Fruit fly (Drosophila melanogaster): ENCODE measurements around the gene CG15160.

The CG15160 gene

dm6 chr2L:18566235-18567158 lies 24.2 kb upstream of the CG15160 start (continued):
- TF ChIP-seq dsx (GFP tag; optimal IDR thresholded peaks at IDR 0.05; ENCODE audit: poor library complexity, severe bottlenecking): peak; percentile 57
- peak; percentile 52; the same call in 1 of the 2 replicates for TF ChIP-seq CG15336 (GFP tag; IDR thresholded peaks at IDR 0.05)
- peak; percentile 21 for TF ChIP-seq cyc (GFP tag; optimal IDR thresholded peaks at IDR 0.05)
- peak; percentile 56 for TF ChIP-seq Met (GFP tag; optimal IDR thresholded peaks at IDR 0.05)
- TF ChIP-seq Hr39 (GFP tag; optimal IDR thresholded peaks at IDR 0.05): peak; percentile 9
- TF ChIP-seq Smox (GFP tag; optimal IDR thresholded peaks at IDR 0.05): peak; percentile 43
- no peak for TF ChIP-seq eg (GFP tag; IDR thresholded peaks at IDR 0.05)
- peak; percentile 48 for TF ChIP-seq CG3919 (GFP tag; optimal IDR thresholded peaks at IDR 0.05)
- TF ChIP-seq CG9139 (GFP tag; optimal IDR thresholded peaks at IDR 0.05): no peak
- peak; percentile 52 for TF ChIP-seq Hr4 (GFP tag; optimal IDR thresholded peaks at IDR 0.05)
- peak; percentile 18 for TF ChIP-seq vri (GFP tag; optimal IDR thresholded peaks at IDR 0.05)
- TF ChIP-seq CG6163 (GFP tag; IDR thresholded peaks at IDR 0.05): peak; percentile 54; the same call in 1 of the 3 replicates
- no peak for TF ChIP-seq CG6276 (GFP tag; optimal IDR thresholded peaks at IDR 0.05)
- peak; percentile 33 for TF ChIP-seq CG10669 (GFP tag; optimal IDR thresholded peaks at IDR 0.05)
- peak in 1 of 2 experiments; percentile 48 for TF ChIP-seq ss (GFP tag; optimal IDR thresholded peaks at IDR 0.05)
- TF ChIP-seq esn (GFP tag; optimal IDR thresholded peaks at IDR 0.05): peak; percentile 29
- TF ChIP-seq CG34406 (GFP tag; optimal IDR thresholded peaks at IDR 0.05): peak; percentile 53
- peak; percentile 61 for TF ChIP-seq acj6 (GFP tag; optimal IDR thresholded peaks at IDR 0.05)
- peak; percentile 45 for TF ChIP-seq fkh (GFP tag; optimal IDR thresholded peaks at IDR 0.05)
- TF ChIP-seq CG3032 (tag; optimal IDR thresholded peaks at IDR 0.05): peak; percentile 33

dm6 chr2L:18567563-18567962 lies 23.1 kb upstream of the CG15160 start:
- TF ChIP-seq dsx (GFP tag; optimal IDR thresholded peaks at IDR 0.05; ENCODE audit: poor library complexity, severe bottlenecking) (no peak), CG3919 (GFP tag; optimal IDR thresholded peaks at IDR 0.05) (peak; percentile 29), net (GFP tag; optimal IDR thresholded peaks at IDR 0.05) (peak; percentile 40), CG4318 (GFP tag; optimal IDR thresholded peaks at IDR 0.05) (no peak), vri (GFP tag; optimal IDR thresholded peaks at IDR 0.05) (peak; percentile 55), CG1621 (tag; optimal IDR thresholded peaks at IDR 0.05) (peak; percentile 13), fd85E (GFP tag; optimal IDR thresholded peaks at IDR 0.05) (no peak), CG10631 (GFP tag; optimal IDR thresholded peaks at IDR 0.05) (peak; percentile 26), Eip75B (GFP tag; optimal IDR thresholded peaks at IDR 0.05) (no peak), CG10669 (GFP tag; optimal IDR thresholded peaks at IDR 0.05) (peak; percentile 52), Ets21C (GFP tag; optimal IDR thresholded peaks at IDR 0.05) (no peak), Met (GFP tag; optimal IDR thresholded peaks at IDR 0.05) (no peak), topi (GFP tag; optimal IDR thresholded peaks at IDR 0.05) (no peak), Ets96B (tag; optimal IDR thresholded peaks at IDR 0.05) (no peak), CG6854 (GFP tag; optimal IDR thresholded peaks at IDR 0.05) (no peak), Blimp-1 (GFP tag; optimal IDR thresholded peaks at IDR 0.05) (no peak), Hr38 (GFP tag; optimal IDR thresholded peaks at IDR 0.05) (no peak), eg (GFP tag; IDR thresholded peaks at IDR 0.05) (0 out of 3 replicates have a peak, but pooled peaks have one; percentile 14), CG6276 (GFP tag; optimal IDR thresholded peaks at IDR 0.05) (peak; percentile 4), CG8319 (GFP tag; optimal IDR thresholded peaks at IDR 0.05) (no peak), CG15336 (GFP tag; IDR thresholded peaks at IDR 0.05) (no peak), CG16779 (tag; optimal IDR thresholded peaks at IDR 0.05) (no peak), salr (GFP tag; optimal IDR thresholded peaks at IDR 0.05) (peak in 1 of 2 experiments; percentile 20), CG34406 (GFP tag; optimal IDR thresholded peaks at IDR 0.05) (peak; percentile 13), Eip78C (GFP tag) (peak; percentile 68), cyc (GFP tag; optimal IDR thresholded peaks at IDR 0.05) (no peak), CG11294 (GFP tag; IDR thresholded peaks at IDR 0.05) (no peak), CG6808 (GFP tag; optimal IDR thresholded peaks at IDR 0.05) (peak; percentile 40), OdsH (GFP tag; optimal IDR thresholded peaks at IDR 0.05) (peak; percentile 5), Smox (GFP tag; optimal IDR thresholded peaks at IDR 0.05) (no peak), CG6792 (GFP tag; optimal IDR thresholded peaks at IDR 0.05) (no peak), Gug (GFP tag; IDR thresholded peaks at IDR 0.05) (no peak), pdm3 (GFP tag; optimal IDR thresholded peaks at IDR 0.05) (peak; percentile 44), fkh (GFP tag; optimal IDR thresholded peaks at IDR 0.05) (peak; percentile 91), Lpt (GFP tag; optimal IDR thresholded peaks at IDR 0.05) (no peak), Sox14 (GFP tag; optimal IDR thresholded peaks at IDR 0.05) (no peak), dac (GFP tag; optimal IDR thresholded peaks at IDR 0.05) (no peak), CG9139 (GFP tag; optimal IDR thresholded peaks at IDR 0.05) (peak; percentile 22), fd59A (GFP tag; optimal IDR thresholded peaks at IDR 0.05) (no peak)
